Worm (Caenorhabditis elegans) whole organism, L4 larva: ENCODE data around the gene C45B2.1.

Experiments
- ZK546.5 ChIP-seq, 2 experiments: sonication (generic microtip); optimal IDR thresholded peaks; 2 replicates each; lab custom pipeline; 2017; ENCODE audit warnings: missing biosample characterization in 2 of 2, missing genetic modification characterization in 2 of 2
- ceh-44 ChIP-seq: fragments of 200-800 bp; sonication (Bioruptor generic); IDR thresholded peaks from 2 replicates; pipeline ENCODE4 v1.3.6; 2022; ENCODE audit warnings: missing genetic modification reagents, missing genetic modification characterization, missing compliant biosample characterization
- dpl-1 ChIP-seq: fragments of 150-350 bp; optimal IDR thresholded peaks from 2 replicates; lab custom pipeline; 2014; ENCODE audit warnings: missing biosample characterization, missing genetic modification reagents, missing genetic modification characterization
- lin-15B ChIP-seq: fragments of 150-350 bp; sonication (generic microtip); optimal IDR thresholded peaks from 3 replicates; lab custom pipeline; 2014; ENCODE audit warnings: missing biosample characterization, missing genetic modification characterization
- mep-1 ChIP-seq: fragments of 150-350 bp; sonication (generic microtip); optimal IDR thresholded peaks from 3 replicates; lab custom pipeline; 2014; ENCODE audit warnings: missing biosample characterization, missing genetic modification characterization
- mes-2 ChIP-seq: sonication (generic microtip); optimal IDR thresholded peaks from 2 replicates; lab custom pipeline; 2016; ENCODE audit warnings: missing genotype, mild to moderate bottlenecking, missing genetic modification characterization, missing compliant biosample characterization; ENCODE audit not compliant: poor library complexity, severe bottlenecking
- nhr-11 ChIP-seq: fragments of 150-350 bp; optimal IDR thresholded peaks from 2 replicates; lab custom pipeline; 2014; ENCODE audit warnings: missing biosample characterization, missing genetic modification characterization
- nhr-28 ChIP-seq: fragments of 150-350 bp; optimal IDR thresholded peaks from 2 replicates; lab custom pipeline; 2014; ENCODE audit warnings: missing biosample characterization, missing genetic modification characterization
- nhr-48 ChIP-seq: sonication (generic microtip); optimal IDR thresholded peaks from 2 replicates; lab custom pipeline; 2016; ENCODE audit warnings: mild to moderate bottlenecking, missing genetic modification characterization, missing compliant biosample characterization
- unc-39 ChIP-seq: sonication (generic microtip); optimal IDR thresholded peaks from 2 replicates; lab custom pipeline; 2017; ENCODE audit warnings: missing biosample characterization, missing genetic modification characterization
- ztf-11 ChIP-seq: fragments of 150-350 bp; optimal IDR thresholded peaks from 2 replicates; lab custom pipeline; 2014; ENCODE audit warnings: missing biosample characterization, missing genetic modification characterization

DNA sequence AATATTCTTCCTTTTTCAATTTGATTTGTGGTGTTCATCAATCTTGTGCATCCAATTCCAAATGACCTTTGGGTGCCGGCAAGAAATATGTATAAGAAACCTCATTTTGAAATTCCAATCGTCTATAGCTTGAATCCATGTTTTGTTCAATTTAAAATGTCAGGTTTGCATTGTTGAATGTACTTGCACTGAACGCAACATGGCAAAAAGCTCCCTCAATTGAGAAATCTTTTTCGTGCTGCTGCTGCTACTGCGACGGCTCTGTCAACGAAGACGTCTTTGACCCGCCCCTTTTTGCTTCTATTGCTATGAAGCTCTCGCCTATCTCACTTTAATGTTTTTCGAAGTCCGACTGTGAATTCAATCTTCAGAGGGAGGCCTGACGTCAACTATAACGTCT, 10.7 kb upstream of the C45B2.1 start, which contains the start of gene lgc-58:
- TF ChIP-seq unc-39 (tag; lab: Kevin White, UChicago) (no peak), nhr-48 (tag; lab: Kevin White, UChicago) (no peak), mep-1 (tag; lab: Kevin White, UChicago) (no peak), ceh-44 (GFP tag; lab: Robert Waterston, UW) (no peak), ZK546.5 (tag; optimal IDR thresholded peaks at IDR 0.05; lab: Kevin White, UChicago) (no peak), mes-2 (tag; lab: Kevin White, UChicago) (no peak), lin-15B (tag; lab: Kevin White, UChicago) (no peak), dpl-1 (no peak), ztf-11 (tag; lab: Kevin White, UChicago) (no peak), nhr-11 (tag; lab: Kevin White, UChicago) (no peak), nhr-28 (no peak)
